Fruit fly (Drosophila melanogaster) whole organism, pupa: ENCODE data around the gene lab.

ENCODE experiments used
- CG10348 ChIP-seq: fragments of 200-800 bp; sonication (Bioruptor generic); IDR thresholded peaks from 2 replicates; pipeline ENCODE4 v1.3.6; 2022; ENCODE audit warnings: missing biosample characterization, missing genetic modification characterization
- CG12605 ChIP-seq: fragments of 200-800 bp; sonication (Bioruptor generic); IDR thresholded peaks from 2 replicates; pipeline ENCODE4 v1.3.6; 2022; ENCODE audit warnings: missing biosample characterization, missing genetic modification characterization
- CG13204 ChIP-seq: fragments of 200-800 bp; sonication (Bioruptor generic); optimal IDR thresholded peaks from 2 replicates; lab custom pipeline; 2018; ENCODE audit warnings: missing biosample characterization, mild to moderate bottlenecking, missing genetic modification characterization, moderate library complexity
- CG14655 ChIP-seq: fragments of 200-800 bp; sonication (Bioruptor generic); optimal IDR thresholded peaks from 3 replicates; lab custom pipeline; 2017; ENCODE audit warnings: mild to moderate bottlenecking, missing biosample characterization, missing genetic modification reagents, missing genetic modification characterization
- CG15710 ChIP-seq: fragments of 200-800 bp; sonication (Bioruptor generic); optimal IDR thresholded peaks from 2 replicates; lab custom pipeline; 2018; ENCODE audit warnings: missing biosample characterization, mild to moderate bottlenecking, missing genetic modification characterization, moderate library complexity
- CG17806 ChIP-seq: fragments of 200-800 bp; sonication (Bioruptor generic); optimal IDR thresholded peaks from 2 replicates; lab custom pipeline; 2018; ENCODE audit warnings: missing biosample characterization, mild to moderate bottlenecking, missing genetic modification characterization, moderate library complexity
- CG32121 ChIP-seq: fragments of 200-800 bp; sonication (Bioruptor generic); IDR thresholded peaks from 2 replicates; pipeline ENCODE4 v1.3.6; 2022; ENCODE audit warnings: missing biosample characterization, missing genetic modification characterization
- CG34367 ChIP-seq: fragments of 200-800 bp; sonication (Bioruptor generic); optimal IDR thresholded peaks from 2 replicates; lab custom pipeline; 2018; ENCODE audit warnings: missing biosample characterization, mild to moderate bottlenecking, missing genetic modification characterization
- CG4496 ChIP-seq: fragments of 200-800 bp; sonication (Bioruptor generic); IDR thresholded peaks from 3 replicates; pipeline ENCODE4 v1.3.6; 2022; ENCODE audit warnings: missing biosample characterization, missing genetic modification characterization
- CG8159 ChIP-seq: fragments of 200-800 bp; sonication (Bioruptor generic); optimal IDR thresholded peaks from 3 replicates; lab custom pipeline; 2018; ENCODE audit warnings: missing biosample characterization, mild to moderate bottlenecking, missing genetic modification characterization, moderate library complexity
- CG8301 ChIP-seq: fragments of 200-800 bp; sonication (Bioruptor generic); optimal IDR thresholded peaks from 2 replicates; lab custom pipeline; 2018; ENCODE audit warnings: missing biosample characterization, mild to moderate bottlenecking, missing genetic modification characterization
- CG9948 ChIP-seq: fragments of 200-800 bp; sonication (Bioruptor generic); optimal IDR thresholded peaks from 2 replicates; lab custom pipeline; 2018; ENCODE audit warnings: missing biosample characterization, mild to moderate bottlenecking, missing genetic modification characterization, moderate library complexity
- D1 ChIP-seq: fragments of 200-800 bp; sonication (Bioruptor generic); optimal IDR thresholded peaks from 2 replicates; lab custom pipeline; 2018; ENCODE audit warnings: missing biosample characterization, mild to moderate bottlenecking, missing genetic modification characterization, moderate library complexity
- EcR ChIP-seq: fragments of 200-800 bp; sonication (Bioruptor generic); optimal IDR thresholded peaks from 3 replicates; lab custom pipeline; 2019; ENCODE audit warnings: missing biosample characterization, missing genetic modification characterization, mild to moderate bottlenecking, moderate library complexity, missing genetic modification reagents
- Ets98B ChIP-seq: fragments of 200-800 bp; sonication (Bioruptor generic); IDR thresholded peaks from 2 replicates; pipeline ENCODE4 v1.3.6; 2022; ENCODE audit warnings: missing biosample characterization, missing genetic modification characterization
- Pif1A ChIP-seq: fragments of 200-800 bp; sonication (Bioruptor generic); optimal IDR thresholded peaks from 3 replicates; lab custom pipeline; 2016; ENCODE audit warnings: missing biosample characterization, missing genetic modification characterization
- Pif1B ChIP-seq: fragments of 200-800 bp; sonication (Bioruptor generic); optimal IDR thresholded peaks from 3 replicates; lab custom pipeline; 2016; ENCODE audit warnings: missing biosample characterization, missing genetic modification characterization
- Snoo ChIP-seq: fragments of 200-800 bp; sonication (Bioruptor generic); optimal IDR thresholded peaks from 3 replicates; lab custom pipeline; 2017; ENCODE audit warnings: missing biosample characterization, mild to moderate bottlenecking, missing genetic modification characterization, inconsistent platforms
- fd96Ca ChIP-seq: fragments of 200-800 bp; sonication (Bioruptor generic); IDR thresholded peaks from 3 replicates; pipeline ENCODE4 v1.3.6; 2022; ENCODE audit warnings: missing biosample characterization, missing genetic modification characterization
- gl ChIP-seq: fragments of 200-800 bp; sonication (Bioruptor generic); optimal IDR thresholded peaks from 2 replicates; lab custom pipeline; 2018; ENCODE audit warnings: missing biosample characterization, mild to moderate bottlenecking, missing genetic modification characterization
- rn ChIP-seq: fragments of 200-800 bp; sonication (Bioruptor generic); IDR thresholded peaks from 2 replicates; pipeline ENCODE4 v1.3.6; 2022; ENCODE audit warnings: missing biosample characterization, missing genetic modification characterization

The lab gene

DNA sequence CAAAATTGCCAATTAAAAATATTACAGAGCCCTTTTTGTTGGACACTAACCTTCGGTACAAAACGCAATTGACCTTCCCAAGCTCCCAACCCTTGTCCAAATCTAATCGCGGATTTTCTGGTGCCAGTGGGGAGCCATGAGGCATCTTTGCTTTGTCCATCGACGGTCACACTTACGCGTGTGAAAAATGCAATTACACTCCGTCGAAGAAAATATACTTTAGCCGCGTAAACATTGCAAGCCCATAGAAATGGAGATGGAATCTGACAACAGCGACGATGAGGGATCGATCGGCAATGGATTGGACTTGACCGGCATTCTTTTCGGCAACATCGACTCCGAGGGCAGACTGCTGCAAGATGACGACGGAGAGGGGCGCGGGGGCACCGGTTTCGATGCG, 31.6 kb downstream of the lab start, which contains the start of gene Taf1:
Gene Taf1, plus strand, starts transcription at position 150 of the 400 bp plus-strand sequence.
- no peak for TF ChIP-seq CG34367 (tag; lab: Kevin White, UChicago)
- no peak for TF ChIP-seq CG8301 (tag; lab: Kevin White, UChicago)
- TF ChIP-seq CG10348 = no peak
- no peak for TF ChIP-seq Snoo
- TF ChIP-seq CG8159 (tag; lab: Kevin White, UChicago) = no peak
- TF ChIP-seq CG12605 = no peak
- TF ChIP-seq Ets98B (GFP tag; lab: Robert Waterston, UW) = no peak
- TF ChIP-seq CG17806 (tag; lab: Kevin White, UChicago) = no peak
- no peak for TF ChIP-seq D1

- TF ChIP-seq rn (GFP tag; lab: Robert Waterston, UW) = no peak
- no peak for TF ChIP-seq CG4496 (GFP tag; lab: Robert Waterston, UW)
- TF ChIP-seq CG12605 = no peak
- no peak for TF ChIP-seq CG32121
- TF ChIP-seq Ets98B (GFP tag; lab: Robert Waterston, UW) = no peak
- no peak for TF ChIP-seq CG17806 (tag; lab: Kevin White, UChicago)
- TF ChIP-seq gl = no peak
- TF ChIP-seq CG15710 (tag; lab: Kevin White, UChicago) = no peak
- no peak for TF ChIP-seq CG10348
- TF ChIP-seq CG13204 (GFP tag; lab: Kevin White, UChicago) = no peak
- no peak for TF ChIP-seq Pif1B (GFP tag; lab: Kevin White, UChicago)
- TF ChIP-seq Snoo = no peak
- no peak for TF ChIP-seq CG8159 (tag; lab: Kevin White, UChicago)
- TF ChIP-seq CG34367 (tag; lab: Kevin White, UChicago) = no peak
- no peak for TF ChIP-seq fd96Ca (GFP tag; lab: Robert Waterston, UW)
- no peak for TF ChIP-seq EcR
- TF ChIP-seq CG8301 (tag; lab: Kevin White, UChicago) = no peak
- no peak for TF ChIP-seq D1
- TF ChIP-seq CG9948 (tag; lab: Kevin White, UChicago) = no peak
- no peak for TF ChIP-seq CG14655 (GFP tag; lab: Kevin White, UChicago)
Observed at dm6 chr3R:6644334-6644733, 34.1 kb downstream of the lab start, which contains the start of gene Ass. Gene Ass (minus strand): TSS chr3R:6644434.

DNA sequence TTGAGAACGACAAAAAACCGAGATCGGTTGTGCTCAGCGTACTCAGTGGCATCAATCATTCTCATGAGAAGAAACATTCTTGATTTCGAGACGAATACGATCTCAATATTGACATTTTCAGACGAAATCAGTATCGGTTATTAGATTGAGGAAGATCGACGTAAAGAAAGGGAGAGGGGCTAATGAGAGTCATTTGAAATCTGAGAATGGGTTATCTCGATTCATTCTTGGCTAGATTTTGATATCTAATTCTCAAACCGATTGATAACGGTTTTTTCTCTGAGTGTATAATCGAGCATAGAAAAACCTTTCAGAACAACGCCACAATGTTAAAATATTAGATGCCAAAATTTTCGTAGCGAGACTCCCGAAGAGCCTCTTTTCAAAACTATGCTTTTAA, 37.5 kb downstream of the lab start, which contains the start of gene CG31286:
Gene CG31286, plus strand, starts transcription at position 301 of the 400 bp plus-strand sequence.
- TF ChIP-seq CG12605 = no peak
- no peak for TF ChIP-seq CG9948 (tag; lab: Kevin White, UChicago)
- no peak for TF ChIP-seq rn (GFP tag; lab: Robert Waterston, UW)
- no peak for TF ChIP-seq fd96Ca (GFP tag; lab: Robert Waterston, UW)
- TF ChIP-seq CG4496 (GFP tag; lab: Robert Waterston, UW) = no peak
- TF ChIP-seq Pif1A (GFP tag; lab: Kevin White, UChicago) = no peak
- TF ChIP-seq D1 = no peak
- TF ChIP-seq Snoo = no peak
- no peak for TF ChIP-seq CG13204 (GFP tag; lab: Kevin White, UChicago)
- TF ChIP-seq CG34367 (tag; lab: Kevin White, UChicago) = no peak
- TF ChIP-seq Ets98B (GFP tag; lab: Robert Waterston, UW) = no peak
- TF ChIP-seq CG17806 (tag; lab: Kevin White, UChicago) = no peak
- no peak for TF ChIP-seq CG32121
- TF ChIP-seq CG8301 (tag; lab: Kevin White, UChicago) = no peak
- TF ChIP-seq CG14655 (GFP tag; lab: Kevin White, UChicago) = no peak
- no peak for TF ChIP-seq EcR
- TF ChIP-seq Pif1B (GFP tag; lab: Kevin White, UChicago) = no peak
- no peak for TF ChIP-seq CG15710 (tag; lab: Kevin White, UChicago)
- TF ChIP-seq CG8159 (tag; lab: Kevin White, UChicago) = no peak

DNA sequence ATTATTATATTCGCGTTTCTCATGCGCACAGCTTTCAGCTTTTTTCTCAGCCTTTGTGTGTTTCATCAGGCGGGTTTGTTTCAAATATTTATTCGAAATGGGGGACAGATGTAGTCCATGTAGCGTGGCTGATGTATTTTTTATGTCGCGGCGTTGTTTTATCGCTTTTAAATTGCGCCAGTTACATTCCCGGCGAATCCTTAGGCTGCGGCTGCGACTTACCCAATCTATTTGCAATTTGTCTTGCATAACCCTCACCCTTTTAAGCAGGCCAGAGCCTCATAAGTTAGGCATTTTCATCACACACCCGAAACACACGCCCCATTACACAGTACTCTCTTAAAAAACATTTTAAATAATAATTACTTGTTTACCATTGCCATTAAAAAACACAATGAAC, 48.5 kb downstream of the lab start, which contains the start of gene sunz:
Gene sunz, plus strand, starts transcription at position 301 of the 400 bp plus-strand sequence.
- TF ChIP-seq gl (no peak), fd96Ca (GFP tag; lab: Robert Waterston, UW) (no peak), CG10348 (no peak), rn (GFP tag; lab: Robert Waterston, UW) (no peak), D1 (no peak), CG8159 (tag; lab: Kevin White, UChicago) (no peak), CG4496 (GFP tag; lab: Robert Waterston, UW) (no peak), CG32121 (no peak), CG12605 (no peak), Snoo (no peak), CG9948 (tag; lab: Kevin White, UChicago) (no peak), Pif1A (GFP tag; lab: Kevin White, UChicago) (no peak), CG13204 (GFP tag; lab: Kevin White, UChicago) (no peak), CG17806 (tag; lab: Kevin White, UChicago) (no peak), CG34367 (tag; lab: Kevin White, UChicago) (no peak), Ets98B (GFP tag; lab: Robert Waterston, UW) (no peak), CG8301 (tag; lab: Kevin White, UChicago) (no peak), CG15710 (tag; lab: Kevin White, UChicago) (no peak), Pif1B (GFP tag; lab: Kevin White, UChicago) (no peak), CG14655 (GFP tag; lab: Kevin White, UChicago) (no peak)

DNA sequence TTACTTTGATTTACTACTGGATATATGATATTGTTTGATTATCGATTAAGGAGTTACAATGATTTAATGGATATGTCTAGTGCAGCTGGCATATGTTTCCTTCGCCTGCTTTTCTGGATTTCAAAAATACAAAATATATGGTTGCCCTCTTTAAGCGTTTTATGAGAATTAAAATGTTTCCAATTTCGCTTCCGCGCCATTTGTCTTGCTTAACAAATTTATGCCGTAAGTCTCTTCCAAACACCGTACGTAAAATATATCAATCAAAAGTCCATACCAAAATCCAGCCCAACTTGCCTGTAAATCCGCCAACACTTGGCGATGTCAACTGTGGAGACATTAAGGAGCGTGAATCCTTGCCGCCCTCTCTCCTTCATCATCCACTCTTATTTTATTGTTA, 49.2 kb downstream of the lab start, which contains the start of gene CG15177:
Gene CG15177, minus strand, starts transcription at position 101 of the 400 bp plus-strand sequence.
- TF ChIP-seq CG14655 (GFP tag; lab: Kevin White, UChicago) (no peak), CG32121 (no peak), CG17806 (tag; lab: Kevin White, UChicago) (no peak), CG4496 (GFP tag; lab: Robert Waterston, UW) (no peak), CG8159 (tag; lab: Kevin White, UChicago) (no peak), Ets98B (GFP tag; lab: Robert Waterston, UW) (no peak), Snoo (no peak), Pif1B (GFP tag; lab: Kevin White, UChicago) (no peak), CG13204 (GFP tag; lab: Kevin White, UChicago) (no peak), rn (GFP tag; lab: Robert Waterston, UW) (no peak), gl (no peak), fd96Ca (GFP tag; lab: Robert Waterston, UW) (no peak)
